Worm (Caenorhabditis elegans): ENCODE data around the gene idpa-2.

idpa-2 gene

DNA sequence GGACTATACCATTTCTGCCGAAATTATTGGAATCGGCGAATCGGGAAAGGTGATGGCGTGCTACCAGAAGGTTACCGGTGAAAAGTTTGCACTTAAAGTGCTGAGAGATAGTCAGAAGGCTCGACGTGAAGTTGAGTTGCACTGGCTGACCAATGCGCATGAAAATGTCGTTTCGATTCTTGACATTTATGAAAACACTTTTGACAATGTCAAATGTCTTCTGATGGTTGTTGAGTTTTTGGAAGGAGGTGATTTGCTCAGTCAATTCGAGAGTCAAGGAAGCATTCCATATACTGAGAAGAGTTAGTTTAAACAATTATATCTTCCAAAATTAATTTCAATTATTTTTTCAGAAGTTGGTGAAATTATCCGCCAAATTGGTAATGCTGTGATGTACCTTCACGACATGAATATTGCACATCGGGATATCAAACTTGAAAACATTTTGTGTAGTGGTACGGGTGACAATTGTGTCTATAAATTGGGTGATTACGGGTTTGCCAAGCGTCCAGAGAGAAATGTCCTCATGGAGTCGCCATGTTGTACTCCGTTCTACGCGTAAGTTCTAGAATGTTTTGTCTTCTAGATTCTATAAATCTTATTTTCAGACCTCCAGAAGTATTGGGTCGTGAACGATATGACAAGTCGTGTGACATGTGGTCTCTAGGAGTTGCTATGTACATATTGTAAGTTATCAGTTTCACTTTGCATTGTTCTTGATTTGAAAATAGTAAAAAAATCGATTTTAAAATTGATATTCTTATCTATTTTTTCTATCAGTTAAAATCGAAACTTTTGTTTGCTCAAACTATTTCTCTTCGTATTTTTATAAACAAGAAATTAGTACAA lies 46.9 kb downstream of the idpa-2 start (continued):
- TF ChIP-seq unc-86 (tag; optimal IDR thresholded peaks at IDR 0.05) (no peak), ama-1 (optimal IDR thresholded peaks at IDR 0.05) (peak; percentile 34), sup-37 (GFP tag; optimal IDR thresholded peaks at IDR 0.05) (no peak), vab-15 (tag; optimal IDR thresholded peaks at IDR 0.05) (no peak), ceh-8 (GFP tag; optimal IDR thresholded peaks at IDR 0.05) (no peak), nhr-12 (tag; optimal IDR thresholded peaks at IDR 0.05) (no peak), egl-27 (tag; optimal IDR thresholded peaks at IDR 0.05) (no peak), zag-1 (tag; optimal IDR thresholded peaks at IDR 0.05) (no peak), ets-5 (GFP tag; IDR thresholded peaks at IDR 0.05) (no peak), efl-1 (optimal IDR thresholded peaks at IDR 0.05) (no peak), efl-1 (GFP tag; optimal IDR thresholded peaks at IDR 0.05 in 1 of 2) (peak in 1 of 2 experiments; percentile 15), jun-1 (tag; optimal IDR thresholded peaks at IDR 0.05) (no peak), Y116A8C.19 (tag; optimal IDR thresholded peaks at IDR 0.05; ENCODE audit: borderline replicate concordance) (no peak), isw-1 (GFP tag; IDR thresholded peaks at IDR 0.05) (no peak), aly-2 (tag; optimal IDR thresholded peaks at IDR 0.05) (no peak), unc-30 (tag; optimal IDR thresholded peaks at IDR 0.05) (no peak), skn-1 (tag; optimal IDR thresholded peaks at IDR 0.05) (no peak), lin-14 (GFP tag; optimal IDR thresholded peaks at IDR 0.05) (no peak), C34B4.2 (tag; optimal IDR thresholded peaks at IDR 0.05) (no peak), ceh-82 (tag; optimal IDR thresholded peaks at IDR 0.05) (no peak), zip-4 (GFP tag; optimal IDR thresholded peaks at IDR 0.05) (no peak), F16B12.6 (tag; optimal IDR thresholded peaks at IDR 0.05) (no peak), tbx-2 (tag; optimal IDR thresholded peaks at IDR 0.05) (no peak), egl-13 (tag; optimal IDR thresholded peaks at IDR 0.05) (no peak), ceh-63 (GFP tag; optimal IDR thresholded peaks at IDR 0.05) (no peak), nhr-19 (GFP tag; conservative IDR thresholded peaks at IDR 0.05) (no peak)

DNA sequence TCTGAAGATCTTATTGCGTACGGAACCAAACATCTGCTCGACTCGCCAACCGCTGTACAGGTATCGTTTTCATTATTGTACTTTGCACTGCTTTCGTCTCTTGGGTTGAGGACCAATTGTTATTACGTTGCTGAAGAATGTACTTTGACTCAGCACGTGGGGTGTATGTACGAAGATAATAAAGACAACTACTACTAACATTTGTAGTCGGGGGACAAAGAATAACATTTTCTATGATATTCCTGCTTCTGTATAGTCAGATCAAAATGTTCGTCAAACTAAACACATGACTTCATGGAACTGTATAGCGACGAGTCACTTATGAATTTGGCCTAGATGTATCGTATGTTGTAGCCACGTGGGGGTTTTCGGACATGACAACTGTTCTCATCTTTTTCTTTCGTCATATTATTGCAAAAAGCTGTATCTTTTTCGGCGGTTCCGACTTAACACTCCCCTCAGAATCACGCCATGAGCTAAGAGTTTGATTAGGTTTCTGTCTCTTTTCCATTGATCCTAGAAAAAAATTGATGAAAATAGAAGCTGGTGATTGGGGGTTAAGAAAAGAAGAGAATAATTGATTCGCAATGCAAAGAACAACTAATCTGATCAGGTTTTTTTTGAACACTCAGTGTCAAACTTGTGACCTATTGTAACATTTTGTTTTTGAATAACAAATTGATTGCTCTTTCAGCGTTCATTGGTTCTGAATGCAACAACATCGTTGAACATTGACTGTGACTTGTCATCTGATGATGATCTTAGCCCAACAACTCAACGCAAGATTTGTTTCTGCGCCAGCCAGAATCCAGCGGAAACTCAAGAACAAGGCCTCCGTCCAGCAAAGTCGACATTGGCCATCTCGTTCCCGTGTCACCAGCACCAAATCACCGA lies 47.7 kb downstream of the idpa-2 start:
- TF ChIP-seq ztf-4 (tag; optimal IDR thresholded peaks at IDR 0.05) (peak; percentile 33), pax-3 (tag; optimal IDR thresholded peaks at IDR 0.05) (no peak), pag-3 (tag; optimal IDR thresholded peaks at IDR 0.05; ENCODE audit: borderline replicate concordance, insufficient read depth) (no peak), nhr-85 (tag) (peak; percentile 79), nhr-20 (tag; optimal IDR thresholded peaks at IDR 0.05) (peak; percentile 42), fkh-4 (tag; optimal IDR thresholded peaks at IDR 0.05; ENCODE audit: borderline replicate concordance) (no peak), lin-39 (tag; optimal IDR thresholded peaks at IDR 0.05) (no peak), ets-5 (GFP tag; IDR thresholded peaks at IDR 0.05) (no peak), elt-3 (tag; optimal IDR thresholded peaks at IDR 0.05) (peak in 1 of 6 experiments; percentile 59), snu-23 (GFP tag; optimal IDR thresholded peaks at IDR 0.05) (peak; percentile 19), nhr-90 (tag; optimal IDR thresholded peaks at IDR 0.05; ENCODE audit: poor library complexity) (peak; percentile 35), dsc-1 (tag; optimal IDR thresholded peaks at IDR 0.05) (no peak), lin-14 (GFP tag; optimal IDR thresholded peaks at IDR 0.05) (peak; percentile 36), lin-35 (GFP tag; optimal IDR thresholded peaks at IDR 0.05) (peak in 1 of 2 experiments; percentile 55), mab-9 (GFP tag; IDR thresholded peaks at IDR 0.05) (no peak), ceh-90 (tag; optimal IDR thresholded peaks at IDR 0.05) (no peak), ztf-11 (tag; optimal IDR thresholded peaks at IDR 0.05) (no peak), nhr-84 (tag; optimal IDR thresholded peaks at IDR 0.05) (no peak), lin-15B (tag; optimal IDR thresholded peaks at IDR 0.05) (no peak), hlh-4 (tag; optimal IDR thresholded peaks at IDR 0.05) (no peak), nhr-19 (GFP tag; conservative IDR thresholded peaks at IDR 0.05) (peak; percentile 90), lir-3 (tag; optimal IDR thresholded peaks at IDR 0.05; ENCODE audit: poor library complexity) (peak; percentile 31), isw-1 (GFP tag; IDR thresholded peaks at IDR 0.05) (no peak), pqm-1 (tag; optimal IDR thresholded peaks at IDR 0.05) (no peak), nhr-28 (tag; optimal IDR thresholded peaks at IDR 0.05) (no peak), ceh-8 (GFP tag; optimal IDR thresholded peaks at IDR 0.05) (no peak), unc-86 (tag; optimal IDR thresholded peaks at IDR 0.05) (no peak), grh-1 (GFP tag; IDR thresholded peaks at IDR 0.05) (0 out of 2 replicates have a peak, but pooled peaks have one; percentile 24), zag-1 (tag; optimal IDR thresholded peaks at IDR 0.05) (no peak)
